Worm (Caenorhabditis elegans) whole organism, mixed stage, embryonic: ENCODE results near the gene ZK353.2.

Experiments
- M03D4.4 ChIP-seq: sonication (generic microtip); optimal IDR thresholded peaks from 2 replicates; lab custom pipeline; 2017; ENCODE audit warnings: mild to moderate bottlenecking, missing genetic modification characterization, missing compliant biosample characterization
- bed-3 ChIP-seq: fragments of 200-800 bp; sonication (Bioruptor generic); optimal IDR thresholded peaks from 3 replicates; lab custom pipeline; 2018; ENCODE audit warnings: mild to moderate bottlenecking, missing genetic modification characterization, moderate library complexity, missing compliant biosample characterization
- ceh-83 ChIP-seq: fragments of 200-800 bp; sonication (Bioruptor generic); optimal IDR thresholded peaks from 2 replicates; lab custom pipeline; 2018; ENCODE audit warnings: mild to moderate bottlenecking, missing genetic modification characterization, missing compliant biosample characterization
- ces-1 ChIP-seq: fragments of 150-350 bp; optimal IDR thresholded peaks from 2 replicates; lab custom pipeline; 2014; ENCODE audit warnings: missing biosample characterization, missing genetic modification reagents, missing genetic modification characterization
- elt-3 ChIP-seq: fragments of 150-350 bp; optimal IDR thresholded peaks from 2 replicates; lab custom pipeline; 2014; ENCODE audit warnings: missing biosample characterization, missing genetic modification characterization
- ham-2 ChIP-seq: fragments of 200-800 bp; sonication (Bioruptor generic); optimal IDR thresholded peaks from 2 replicates; lab custom pipeline; 2018; ENCODE audit warnings: mild to moderate bottlenecking, missing genetic modification characterization, missing compliant biosample characterization
- mab-5 ChIP-seq: fragments of 150-350 bp; optimal IDR thresholded peaks from 2 replicates; lab custom pipeline; 2014; ENCODE audit warnings: missing biosample characterization, missing genetic modification characterization
- mep-1 ChIP-seq: fragments of 150-350 bp; optimal IDR thresholded peaks from 2 replicates; lab custom pipeline; 2017; ENCODE audit warnings: missing biosample characterization, missing genetic modification reagents, missing genetic modification characterization, inconsistent platforms
- nhr-237 ChIP-seq: fragments of 150-350 bp; optimal IDR thresholded peaks from 2 replicates; lab custom pipeline; 2014; ENCODE audit warnings: missing biosample characterization, missing genetic modification characterization
- pha-4 ChIP-seq: fragments of 150-350 bp; optimal IDR thresholded peaks from 2 replicates; lab custom pipeline; 2018; ENCODE audit warnings: missing biosample characterization, missing genetic modification reagents, missing genetic modification characterization
- snpc-4 ChIP-seq: fragments of 150-350 bp; optimal IDR thresholded peaks from 2 replicates; lab custom pipeline; 2014; ENCODE audit warnings: missing biosample characterization, missing genetic modification characterization
- sptf-1 ChIP-seq: sonication (generic microtip); optimal IDR thresholded peaks from 2 replicates; lab custom pipeline; 2017; ENCODE audit warnings: mild to moderate bottlenecking, missing genetic modification characterization, moderate library complexity, missing compliant biosample characterization
- unc-62 ChIP-seq: fragments of 150-350 bp; optimal IDR thresholded peaks from 2 replicates; lab custom pipeline; 2014; ENCODE audit warnings: missing biosample characterization, missing genetic modification reagents, missing genetic modification characterization
- zip-8 ChIP-seq: fragments of 150-350 bp; optimal IDR thresholded peaks from 2 replicates; lab custom pipeline; 2014; ENCODE audit warnings: missing biosample characterization, missing genetic modification characterization

ce11 chrIII:8429035-8429434, 30.5 kb downstream of the ZK353.2 start, which contains the start of gene ZK1236.1:
- TF ChIP-seq snpc-4 (tag; lab: Kevin White, UChicago): no peak
- TF ChIP-seq ceh-83 (GFP tag; lab: Kevin White, UChicago): no peak
- no peak for TF ChIP-seq mep-1
- TF ChIP-seq elt-3 (tag; lab: Kevin White, UChicago): no peak
- no peak for TF ChIP-seq mab-5 (tag; lab: Kevin White, UChicago)
- TF ChIP-seq bed-3: no peak
- TF ChIP-seq unc-62 (GFP tag; lab: Kevin White, UChicago): no peak
- no peak for TF ChIP-seq M03D4.4 (tag; lab: Kevin White, UChicago)
- no peak for TF ChIP-seq sptf-1 (tag; lab: Kevin White, UChicago)
- no peak for TF ChIP-seq pha-4 (tag; lab: Kevin White, UChicago)
- TF ChIP-seq ces-1 (GFP tag; lab: Kevin White, UChicago): no peak
- no peak for TF ChIP-seq ham-2 (GFP tag; lab: Kevin White, UChicago)
- TF ChIP-seq zip-8 (tag; lab: Kevin White, UChicago): no peak
- TF ChIP-seq nhr-237 (tag; lab: Kevin White, UChicago): no peak
